Worm (Caenorhabditis elegans) whole organism, early embryonic: ENCODE data around the gene rpl-11.2.

Source experiments
- B0310.2 ChIP-seq: sonication (generic microtip); optimal IDR thresholded peaks from 2 replicates; lab custom pipeline; 2016; ENCODE audit warnings: mild to moderate bottlenecking, missing genetic modification characterization, missing compliant biosample characterization
- F13C5.2 ChIP-seq: sonication (generic microtip); optimal IDR thresholded peaks from 2 replicates; lab custom pipeline; 2017; ENCODE audit warnings: mild to moderate bottlenecking, missing genetic modification characterization, inconsistent platforms, missing compliant biosample characterization
- aly-1 ChIP-seq: sonication (generic microtip); optimal IDR thresholded peaks from 2 replicates; lab custom pipeline; 2016; ENCODE audit warnings: missing genetic modification characterization, missing compliant biosample characterization
- ama-1 ChIP-seq: fragments of 150-350 bp; optimal IDR thresholded peaks from 2 replicates; lab custom pipeline; 2014
- ceh-13 ChIP-seq: fragments of 200-800 bp; sonication (Bioruptor generic); optimal IDR thresholded peaks from 2 replicates; lab custom pipeline; 2018; ENCODE audit warnings: mild to moderate bottlenecking, missing genetic modification characterization, missing compliant biosample characterization
- ceh-36 ChIP-seq: sonication (generic microtip); optimal IDR thresholded peaks from 2 replicates; lab custom pipeline; 2016; ENCODE audit warnings: missing genetic modification characterization, inconsistent platforms, missing compliant biosample characterization
- ets-7 ChIP-seq: sonication (generic microtip); optimal IDR thresholded peaks from 2 replicates; lab custom pipeline; 2016; ENCODE audit warnings: missing genotype, missing genetic modification characterization, missing compliant biosample characterization
- flt-1 ChIP-seq: fragments of 200-800 bp; sonication (Bioruptor generic); IDR thresholded peaks from 2 replicates; pipeline ENCODE4 v1.3.6; 2022; ENCODE audit warnings: missing genetic modification characterization, missing compliant biosample characterization
- hmbx-1 ChIP-seq: sonication (generic microtip); optimal IDR thresholded peaks from 2 replicates; lab custom pipeline; 2016; ENCODE audit warnings: mild to moderate bottlenecking, missing genetic modification characterization, missing compliant biosample characterization
- hmg-4 ChIP-seq: fragments of 200-800 bp; sonication (Bioruptor generic); optimal IDR thresholded peaks from 2 replicates; lab custom pipeline; 2018; ENCODE audit warnings: mild to moderate bottlenecking, missing genetic modification characterization, missing compliant biosample characterization
- hnd-1 ChIP-seq: sonication (generic microtip); optimal IDR thresholded peaks from 2 replicates; lab custom pipeline; 2016; ENCODE audit warnings: missing genetic modification characterization, missing compliant biosample characterization
- pes-1 ChIP-seq: fragments of 200-800 bp; sonication (Bioruptor generic); IDR thresholded peaks from 2 replicates; pipeline ENCODE4 v1.3.6; 2022; ENCODE audit warnings: missing genetic modification reagents, missing genetic modification characterization, missing compliant biosample characterization
- scrt-1 ChIP-seq: fragments of 200-800 bp; sonication (Bioruptor generic); IDR thresholded peaks from 2 replicates; pipeline ENCODE4 v1.3.6; 2022; ENCODE audit warnings: missing genetic modification characterization, missing compliant biosample characterization
- sea-1 ChIP-seq: fragments of 200-800 bp; sonication (Bioruptor generic); conservative IDR thresholded peaks from 2 replicates; pipeline ENCODE4 v1.3.6; 2022; ENCODE audit warnings: missing genetic modification characterization, missing compliant biosample characterization
- tbx-11 ChIP-seq: fragments of 200-800 bp; sonication (Bioruptor generic); IDR thresholded peaks from 2 replicates; pipeline ENCODE4 v1.3.6; 2022; ENCODE audit warnings: missing genetic modification characterization, missing compliant biosample characterization
- tbx-37 ChIP-seq: fragments of 200-800 bp; sonication (Bioruptor generic); conservative IDR thresholded peaks from 2 replicates; pipeline ENCODE4 v1.3.6; 2022; ENCODE audit warnings: missing genetic modification reagents, missing genetic modification characterization, missing compliant biosample characterization
- tra-4 ChIP-seq: sonication (generic microtip); optimal IDR thresholded peaks from 2 replicates; lab custom pipeline; 2017; ENCODE audit warnings: missing genetic modification characterization, missing compliant biosample characterization

Gene rpl-11.2

DNA sequence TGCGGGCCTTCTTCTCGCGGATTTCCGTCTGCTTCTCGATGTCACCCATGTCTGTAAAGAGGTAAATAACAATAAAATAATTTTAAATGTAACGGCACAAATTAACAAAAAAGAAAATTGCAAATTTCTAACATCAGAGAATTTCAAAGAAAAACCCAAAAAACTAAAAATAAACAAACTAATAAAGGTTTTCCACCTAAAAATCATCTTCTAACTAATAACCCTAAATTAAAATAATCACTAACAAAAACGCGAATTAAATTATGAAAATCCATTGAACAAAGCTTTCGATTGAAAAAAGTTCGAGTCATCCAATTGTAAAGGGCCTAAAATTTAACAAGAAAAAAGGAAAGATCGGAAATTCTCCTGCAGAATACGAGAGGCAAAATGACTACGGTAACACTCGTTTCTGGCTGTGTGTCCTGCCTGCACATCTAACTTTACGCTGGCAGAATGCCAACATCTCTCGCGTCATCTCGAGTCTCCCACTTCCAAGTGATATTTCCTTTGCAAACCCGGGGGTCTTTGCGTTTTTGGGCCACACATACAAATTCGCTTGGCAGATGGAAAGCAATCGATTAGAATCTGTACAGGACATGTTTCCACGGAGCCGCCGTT lies at the start of gene rpl-11.2:
TSS of gene rpl-11.2 (minus strand) at position 51 of the 618 bp plus-strand sequence.
- TF ChIP-seq aly-1 (no peak), F13C5.2 (tag; lab: Kevin White, UChicago) (peak; percentile 81), tra-4 (tag; lab: Kevin White, UChicago) (no peak), flt-1 (GFP tag; lab: Robert Waterston, UW) (peak; percentile 57; the same call in 1 of the 2 replicates), ceh-13 (GFP tag; lab: Kevin White, UChicago) (no peak), tbx-11 (GFP tag; lab: Robert Waterston, UW) (no peak), hmg-4 (peak; percentile 79), ama-1 (lab: Kevin White, UChicago) (no peak), ceh-36 (tag; lab: Kevin White, UChicago) (no peak), hmbx-1 (tag; lab: Kevin White, UChicago) (peak; percentile 7), B0310.2 (tag; lab: Kevin White, UChicago) (no peak), ets-7 (tag; lab: Kevin White, UChicago) (no peak), pes-1 (GFP tag; lab: Robert Waterston, UW) (no peak; the same call in 1 of the 2 replicates), sea-1 (GFP tag; lab: Robert Waterston, UW) (0 out of 2 replicates have a peak, but pooled peaks have one; percentile 23), hnd-1 (tag; lab: Kevin White, UChicago) (no peak), scrt-1 (GFP tag; lab: Robert Waterston, UW) (no peak), tbx-37 (GFP tag; lab: Robert Waterston, UW) (peak; percentile 52; the same call in 1 of the 2 replicates)

DNA sequence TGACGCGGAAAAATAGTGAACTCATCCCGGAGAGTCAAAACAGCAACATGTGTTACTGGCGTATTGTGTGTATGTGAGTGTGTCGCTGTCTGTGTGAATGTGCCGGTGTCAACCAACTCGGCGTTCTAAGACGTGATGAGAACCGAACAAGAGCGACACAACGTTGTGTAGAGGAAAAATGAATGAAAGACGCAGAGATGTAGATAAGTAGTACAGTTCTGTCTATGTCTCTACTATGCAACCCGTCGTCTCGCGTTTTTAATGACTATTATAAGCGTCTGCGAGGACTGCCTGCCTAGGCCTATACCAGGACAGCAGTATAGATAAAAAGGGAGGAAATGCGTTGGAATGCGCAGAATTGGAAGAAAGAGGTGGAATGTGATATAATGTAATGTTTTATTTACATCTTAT lies 45.6 kb upstream of the rpl-11.2 start:
- TF ChIP-seq aly-1 (no peak), tbx-11 (GFP tag; lab: Robert Waterston, UW) (no peak), ceh-13 (GFP tag; lab: Kevin White, UChicago) (no peak), hmg-4 (peak; percentile 67), scrt-1 (GFP tag; lab: Robert Waterston, UW) (no peak), F13C5.2 (tag; lab: Kevin White, UChicago) (peak; percentile 9)

DNA sequence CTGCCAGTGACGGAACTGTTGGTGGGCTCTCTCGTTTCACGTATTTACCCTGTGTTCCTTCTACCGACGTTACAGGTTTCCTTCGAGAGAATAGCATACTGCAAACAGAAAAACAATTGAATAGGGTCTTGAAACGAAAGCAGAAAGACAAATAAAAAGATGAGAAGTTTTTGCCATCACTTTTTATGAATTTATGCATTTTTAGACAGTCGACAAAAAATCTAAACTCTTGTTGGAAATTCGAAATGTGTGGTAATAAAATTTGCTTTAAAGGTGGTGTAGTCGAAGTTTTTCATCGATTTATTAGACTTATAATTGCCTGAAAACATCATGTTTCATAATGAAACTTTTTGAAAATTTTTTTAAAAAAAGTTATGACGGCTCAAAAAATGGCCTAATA lies 44.7 kb upstream of the rpl-11.2 start, which contains the start of gene sav-1:
TSS of gene sav-1 (minus strand) at position 101 of the 400 bp plus-strand sequence.
- TF ChIP-seq tra-4 (tag; lab: Kevin White, UChicago) (no peak), aly-1 (no peak), ceh-13 (GFP tag; lab: Kevin White, UChicago) (no peak), ceh-36 (tag; lab: Kevin White, UChicago) (no peak), ets-7 (tag; lab: Kevin White, UChicago) (no peak), B0310.2 (tag; lab: Kevin White, UChicago) (no peak), hmg-4 (no peak), tbx-11 (GFP tag; lab: Robert Waterston, UW) (no peak), sea-1 (GFP tag; lab: Robert Waterston, UW) (no peak), scrt-1 (GFP tag; lab: Robert Waterston, UW) (no peak), flt-1 (GFP tag; lab: Robert Waterston, UW) (no peak), ama-1 (lab: Kevin White, UChicago) (no peak), F13C5.2 (tag; lab: Kevin White, UChicago) (no peak)

DNA sequence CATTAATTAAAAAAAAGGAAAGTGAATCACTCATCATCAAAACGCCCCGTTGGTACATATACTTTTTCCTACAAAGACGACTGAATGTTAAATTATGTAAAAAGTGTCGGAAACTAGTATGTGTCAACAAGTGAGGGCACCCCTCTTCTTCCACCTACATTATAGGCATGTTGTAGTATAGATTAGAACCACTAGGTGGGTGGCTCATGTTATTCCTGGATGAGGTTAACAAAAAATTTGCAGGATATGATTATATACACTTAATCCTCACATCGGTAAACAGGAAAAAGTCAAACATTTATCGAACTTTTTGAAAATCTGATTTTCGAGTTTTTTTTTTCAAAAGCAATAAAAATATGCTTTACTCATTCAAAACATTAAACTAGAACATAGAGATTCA lies 33.6 kb upstream of the rpl-11.2 start:
- no peak for TF ChIP-seq aly-1
- TF ChIP-seq flt-1 (GFP tag; lab: Robert Waterston, UW), result no peak
- no peak for TF ChIP-seq hmbx-1 (tag; lab: Kevin White, UChicago)
- TF ChIP-seq tbx-37 (GFP tag; lab: Robert Waterston, UW), result no peak
- TF ChIP-seq tra-4 (tag; lab: Kevin White, UChicago), result no peak
- TF ChIP-seq B0310.2 (tag; lab: Kevin White, UChicago), result no peak
- TF ChIP-seq ceh-36 (tag; lab: Kevin White, UChicago), result no peak
- TF ChIP-seq hmg-4, result no peak
- no peak for TF ChIP-seq ceh-13 (GFP tag; lab: Kevin White, UChicago)
- no peak for TF ChIP-seq ama-1 (lab: Kevin White, UChicago)
- TF ChIP-seq hnd-1 (tag; lab: Kevin White, UChicago), result no peak
- TF ChIP-seq sea-1 (GFP tag; lab: Robert Waterston, UW), result no peak
- TF ChIP-seq ets-7 (tag; lab: Kevin White, UChicago), result no peak
- no peak for TF ChIP-seq F13C5.2 (tag; lab: Kevin White, UChicago)
- no peak for TF ChIP-seq tbx-11 (GFP tag; lab: Robert Waterston, UW)

DNA sequence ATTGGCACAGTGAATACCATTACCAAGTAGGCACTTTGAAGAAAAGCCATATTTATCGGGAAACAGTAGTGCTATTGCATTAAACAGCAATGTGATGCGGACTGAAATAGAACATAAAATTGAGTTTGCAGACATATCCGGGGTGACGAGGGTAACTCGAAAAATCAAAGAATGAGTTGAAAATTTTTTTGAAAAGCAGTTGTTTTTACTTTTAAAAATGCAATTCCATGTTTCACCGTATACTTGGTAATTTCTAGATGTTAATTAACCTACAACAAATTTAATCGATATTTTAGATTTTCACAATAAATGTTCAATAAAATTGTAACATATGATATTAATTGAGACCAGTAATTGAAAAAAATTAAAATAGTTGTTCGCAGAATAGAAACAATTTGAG lies 31.8 kb upstream of the rpl-11.2 start, which contains the start of gene AH9.4:
TSS of gene AH9.4 (minus strand) at position 101 of the 400 bp plus-strand sequence.
- TF ChIP-seq tra-4 (tag; lab: Kevin White, UChicago) (no peak), aly-1 (no peak), scrt-1 (GFP tag; lab: Robert Waterston, UW) (no peak)

DNA sequence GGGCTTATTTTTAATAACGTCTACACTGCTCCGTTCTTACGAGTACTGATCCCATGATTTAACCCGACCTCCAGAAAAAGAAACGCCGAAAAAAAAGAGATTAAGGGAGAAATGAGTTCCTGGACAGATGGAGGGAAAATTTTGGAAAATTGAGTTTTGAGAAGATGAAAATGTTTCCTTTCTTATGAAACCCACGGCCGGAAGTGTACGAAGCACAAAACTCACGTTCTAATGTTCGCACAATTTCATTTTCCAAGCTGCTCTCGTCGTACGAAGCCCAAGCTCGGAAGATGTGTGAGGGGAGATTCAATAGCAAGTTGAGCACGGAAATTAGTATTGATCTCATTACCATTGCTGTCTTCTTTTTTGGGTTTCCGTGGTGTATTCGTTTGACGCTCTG lies 29.0 kb upstream of the rpl-11.2 start:
- TF ChIP-seq ama-1 (lab: Kevin White, UChicago) (no peak), scrt-1 (GFP tag; lab: Robert Waterston, UW) (no peak), ceh-36 (tag; lab: Kevin White, UChicago) (no peak), ets-7 (tag; lab: Kevin White, UChicago) (no peak), tbx-37 (GFP tag; lab: Robert Waterston, UW) (no peak), B0310.2 (tag; lab: Kevin White, UChicago) (no peak), ceh-13 (GFP tag; lab: Kevin White, UChicago) (no peak), hnd-1 (tag; lab: Kevin White, UChicago) (no peak), sea-1 (GFP tag; lab: Robert Waterston, UW) (no peak), aly-1 (no peak), tra-4 (tag; lab: Kevin White, UChicago) (no peak), hmbx-1 (tag; lab: Kevin White, UChicago) (no peak), flt-1 (GFP tag; lab: Robert Waterston, UW) (no peak), tbx-11 (GFP tag; lab: Robert Waterston, UW) (no peak), F13C5.2 (tag; lab: Kevin White, UChicago) (no peak), pes-1 (GFP tag; lab: Robert Waterston, UW) (no peak), hmg-4 (no peak)
